Worm (Caenorhabditis elegans) whole organism, L3 larva: ENCODE data around the gene C41H7.2.

Experiments used
- ceh-28 ChIP-seq: fragments of 150-350 bp; optimal IDR thresholded peaks from 2 replicates; lab custom pipeline; 2014; ENCODE audit warnings: missing biosample characterization, missing genetic modification reagents, missing genetic modification characterization
- elt-2 ChIP-seq: sonication (generic microtip); optimal IDR thresholded peaks from 2 replicates; lab custom pipeline; 2016; ENCODE audit warnings: missing genetic modification reagents, mild to moderate bottlenecking, missing genetic modification characterization, missing compliant biosample characterization
- jun-1 ChIP-seq: fragments of 150-350 bp; optimal IDR thresholded peaks from 2 replicates; lab custom pipeline; 2014; ENCODE audit warnings: missing biosample characterization, missing genetic modification reagents, missing genetic modification characterization
- nhr-11 ChIP-seq: fragments of 150-350 bp; optimal IDR thresholded peaks from 2 replicates; lab custom pipeline; 2014; ENCODE audit warnings: missing biosample characterization, missing genetic modification characterization
- nhr-25 ChIP-seq: sonication (generic microtip); optimal IDR thresholded peaks from 2 replicates; lab custom pipeline; 2017; ENCODE audit warnings: missing biosample characterization, missing genetic modification characterization
- skn-1 ChIP-seq: fragments of 150-350 bp; optimal IDR thresholded peaks from 2 replicates; lab custom pipeline; 2014; ENCODE audit warnings: missing biosample characterization, missing genetic modification characterization
- snpc-4 ChIP-seq: fragments of 150-350 bp; optimal IDR thresholded peaks from 2 replicates; lab custom pipeline; 2014; ENCODE audit warnings: missing biosample characterization, missing genetic modification characterization

ce11 chrII:3054221-3054620 is 39.6 kb downstream of the C41H7.2 start, which contains the start of gene lido-13:
- TF ChIP-seq ceh-28 (no peak), nhr-25 (no peak), elt-2 (tag; lab: Kevin White, UChicago) (no peak), jun-1 (no peak), nhr-11 (tag; lab: Kevin White, UChicago) (no peak), skn-1 (tag; lab: Kevin White, UChicago) (no peak), snpc-4 (tag; lab: Kevin White, UChicago) (no peak)
